Worm (Caenorhabditis elegans) whole organism, midembryonic: ENCODE measurements around the gene gst-35.

ENCODE experiments used
- T22C8.4 ChIP-seq: fragments of 200-800 bp; sonication (Bioruptor generic); IDR thresholded peaks from 2 replicates; pipeline ENCODE4 v1.3.6; 2022; ENCODE audit warnings: missing genetic modification characterization, missing compliant biosample characterization
- cog-1 ChIP-seq: sonication (generic microtip); optimal IDR thresholded peaks from 2 replicates; lab custom pipeline; 2016; ENCODE audit warnings: missing genetic modification characterization, missing compliant biosample characterization
- flt-1 ChIP-seq: fragments of 200-800 bp; sonication (Bioruptor generic); IDR thresholded peaks from 2 replicates; pipeline ENCODE4 v1.3.6; 2022; ENCODE audit warnings: missing genetic modification characterization, missing compliant biosample characterization
- med-1 ChIP-seq: sonication (generic microtip); optimal IDR thresholded peaks from 2 replicates; lab custom pipeline; 2017; ENCODE audit warnings: missing genetic modification characterization, mild to moderate bottlenecking, missing compliant biosample characterization, antibody characterized with exemption, missing genetic modification reagents; ENCODE audit not compliant: insufficient read depth
- ref-1 ChIP-seq: fragments of 200-800 bp; sonication (Bioruptor generic); conservative IDR thresholded peaks from 2 replicates; pipeline ENCODE4 v1.3.6; 2022; ENCODE audit warnings: missing genetic modification reagents, missing genetic modification characterization, missing compliant biosample characterization
- tab-1 ChIP-seq: fragments of 200-800 bp; sonication (Bioruptor generic); IDR thresholded peaks from 2 replicates; pipeline ENCODE4 v1.3.6; 2022; ENCODE audit warnings: missing genetic modification characterization, missing compliant biosample characterization
- ztf-29 ChIP-seq: fragments of 200-800 bp; sonication (Bioruptor generic); IDR thresholded peaks from 2 replicates; pipeline ENCODE4 v1.3.6; 2022; ENCODE audit warnings: missing genetic modification reagents, missing genetic modification characterization, missing compliant biosample characterization

DNA sequence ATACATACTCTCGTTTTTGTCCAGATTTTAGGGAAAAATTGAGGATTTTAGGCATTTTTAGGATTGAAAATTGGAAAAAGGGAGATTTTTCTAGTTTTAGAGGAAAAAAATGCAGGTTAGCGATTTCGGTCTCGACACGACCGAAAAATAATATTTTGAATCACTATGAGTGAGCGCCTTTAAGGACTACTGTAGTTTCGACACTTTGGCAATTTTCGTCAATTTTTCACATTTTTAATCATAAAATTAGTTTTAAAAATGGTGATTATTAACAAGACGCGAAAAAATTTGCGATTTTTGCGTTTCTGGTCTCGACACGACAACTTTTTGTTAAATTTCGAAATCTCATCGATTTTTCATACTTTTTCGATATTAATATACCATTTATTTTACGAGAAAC lies 41.6 kb upstream of the gst-35 start:
- TF ChIP-seq cog-1 (no peak), ref-1 (no peak), med-1 (no peak), T22C8.4 (GFP tag; lab: Robert Waterston, UW) (no peak), flt-1 (no peak), tab-1 (no peak), ztf-29 (GFP tag; lab: Robert Waterston, UW) (no peak)
